Fruit fly (Drosophila melanogaster): ENCODE data around the gene Orc5.

Orc5 gene

DNA sequence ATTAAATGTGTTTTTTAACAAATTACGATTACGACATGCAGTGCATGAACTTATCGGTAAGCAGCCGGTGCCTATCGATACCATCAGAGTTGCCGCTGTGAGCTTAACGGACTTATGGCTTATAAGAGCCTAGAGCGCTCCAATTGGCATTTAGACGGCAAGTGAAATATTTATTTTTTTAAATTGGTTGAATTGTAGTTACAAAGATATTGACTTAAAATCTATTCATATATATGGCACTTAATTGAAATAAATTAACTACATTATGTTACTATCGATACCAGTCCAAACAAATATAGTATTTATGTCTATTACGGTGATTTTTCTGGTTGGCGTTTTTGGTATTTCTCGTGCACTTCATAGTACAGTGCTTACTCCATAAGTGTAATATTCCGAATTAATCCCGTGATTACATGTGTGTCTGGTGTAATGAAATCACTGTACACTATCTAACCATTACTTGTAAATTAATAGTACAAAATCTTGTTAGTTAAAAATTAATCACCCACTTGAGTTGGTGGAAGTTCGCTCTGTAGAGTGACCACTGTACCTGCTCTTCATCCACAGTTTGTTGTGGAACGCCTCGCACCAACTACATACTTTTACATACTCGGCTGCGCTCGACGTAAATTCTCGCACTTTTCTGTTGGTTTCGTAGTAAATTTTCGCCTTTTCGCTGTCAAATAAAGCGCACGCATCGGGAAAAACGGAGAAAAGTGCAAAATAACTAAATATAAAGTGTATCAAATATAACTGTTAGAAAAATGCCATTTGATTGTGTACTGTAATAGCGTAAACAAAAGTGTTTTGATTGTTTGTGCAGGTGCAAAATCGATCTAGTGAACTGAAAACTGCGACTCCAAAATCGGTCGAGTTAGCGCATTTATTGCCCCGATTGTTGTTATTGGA lies 5.6 kb downstream of the Orc5 start, which contains the start of the genes mRpS23 and CenG1A (continued):
- TF ChIP-seq CG31388 (GFP tag; optimal IDR thresholded peaks at IDR 0.05) = peak; percentile 99
- peak; percentile 99 for TF ChIP-seq ash1 (GFP tag; optimal IDR thresholded peaks at IDR 0.05)
- peak in 1 of 3 experiments; percentile 99 for TF ChIP-seq lola (GFP tag; optimal IDR thresholded peaks at IDR 0.05)
- TF ChIP-seq Bteb2 (GFP tag; optimal IDR thresholded peaks at IDR 0.05) = peak; percentile 100
- TF ChIP-seq CG17361 (GFP tag; IDR thresholded peaks at IDR 0.05) = peak; percentile 99
- TF ChIP-seq CG18764 (GFP tag; optimal IDR thresholded peaks at IDR 0.05) = peak; percentile 99
- peak; percentile 99 for TF ChIP-seq CG11696 (GFP tag; IDR thresholded peaks at IDR 0.05)
- TF ChIP-seq CG7928 (GFP tag; optimal IDR thresholded peaks at IDR 0.05) = peak; percentile 88
- peak; percentile 96 for TF ChIP-seq CG9437 (GFP tag; optimal IDR thresholded peaks at IDR 0.05)
- peak; percentile 94 for TF ChIP-seq ftz-f1 (GFP tag; optimal IDR thresholded peaks at IDR 0.05)
- peak; percentile 99 for TF ChIP-seq Gsc (GFP tag; IDR thresholded peaks at IDR 0.05)
- TF ChIP-seq CG9727 (GFP tag; optimal IDR thresholded peaks at IDR 0.05) = peak; percentile 99
- TF ChIP-seq CG16779 (GFP tag; IDR thresholded peaks at IDR 0.05) = peak; percentile 100
- peak; percentile 99 for TF ChIP-seq CG17912 (GFP tag; optimal IDR thresholded peaks at IDR 0.05)
- TF ChIP-seq hth (optimal IDR thresholded peaks at IDR 0.05) = no peak
- peak; percentile 100 for TF ChIP-seq gce (GFP tag; IDR thresholded peaks at IDR 0.05)
- TF ChIP-seq CG15269 (tag; optimal IDR thresholded peaks at IDR 0.05) = peak; percentile 100
- TF ChIP-seq CG13287 (GFP tag; IDR thresholded peaks at IDR 0.05; ENCODE audit: partially characterized antibody) = peak; percentile 88
- peak; percentile 100 for TF ChIP-seq dpn (GFP tag; optimal IDR thresholded peaks at IDR 0.05)
- peak; percentile 99 for TF ChIP-seq Elba2 (GFP tag; optimal IDR thresholded peaks at IDR 0.05)
- peak; percentile 92 for TF ChIP-seq Nf-YB (GFP tag; optimal IDR thresholded peaks at IDR 0.05)
- TF ChIP-seq CG15073 (GFP tag; optimal IDR thresholded peaks at IDR 0.05) = peak; percentile 94
- TF ChIP-seq cas (GFP tag; IDR thresholded peaks at IDR 0.05) = peak; percentile 100
- peak; percentile 99 for TF ChIP-seq eyg (GFP tag; optimal IDR thresholded peaks at IDR 0.05)
- peak; percentile 100 for TF ChIP-seq odd (GFP tag; optimal IDR thresholded peaks at IDR 0.05)
- peak; percentile 100 for TF ChIP-seq C15 (GFP tag; IDR thresholded peaks at IDR 0.05)
- TF ChIP-seq Gug (GFP tag; IDR thresholded peaks at IDR 0.05) = peak; percentile 100
- peak; percentile 100 for TF ChIP-seq H2.0 (GFP tag; IDR thresholded peaks at IDR 0.05)
- peak; percentile 100 for TF ChIP-seq CG12299 (tag; optimal IDR thresholded peaks at IDR 0.05)
- peak; percentile 99 for TF ChIP-seq phol (tag; optimal IDR thresholded peaks at IDR 0.05)
- TF ChIP-seq CG9817 (tag; optimal IDR thresholded peaks at IDR 0.05) = peak; percentile 100
- TF ChIP-seq CG4730 (GFP tag; IDR thresholded peaks at IDR 0.05) = peak; percentile 100
- peak; percentile 98 for TF ChIP-seq fd102C (GFP tag; optimal IDR thresholded peaks at IDR 0.05)
- peak; percentile 100 for TF ChIP-seq Atf3 (GFP tag; optimal IDR thresholded peaks at IDR 0.05)
- TF ChIP-seq hb (GFP tag; IDR thresholded peaks at IDR 0.05; ENCODE audit: partially characterized antibody) = peak; percentile 83
- TF ChIP-seq E2f1 (GFP tag; IDR thresholded peaks at IDR 0.05) = peak; percentile 100
- TF ChIP-seq crol (GFP tag; IDR thresholded peaks at IDR 0.05) = peak; percentile 93
- TF ChIP-seq CG4707 (GFP tag; optimal IDR thresholded peaks at IDR 0.05) = peak; percentile 99
- TF ChIP-seq CG17186 (GFP tag; optimal IDR thresholded peaks at IDR 0.05) = peak; percentile 98
- peak; percentile 100 for TF ChIP-seq dysf (GFP tag; IDR thresholded peaks at IDR 0.05)
- peak; percentile 99 for TF ChIP-seq sqz (GFP tag; optimal IDR thresholded peaks at IDR 0.05)
- peak; percentile 80 for TF ChIP-seq CG15479 (GFP tag; optimal IDR thresholded peaks at IDR 0.05)
- peak; percentile 99 for TF ChIP-seq toy (GFP tag; IDR thresholded peaks at IDR 0.05)
- TF ChIP-seq tna (GFP tag; IDR thresholded peaks at IDR 0.05; ENCODE audit: partially characterized antibody) = peak; percentile 53
- TF ChIP-seq CG1792 (GFP tag; optimal IDR thresholded peaks at IDR 0.05) = peak; percentile 99
- TF ChIP-seq CG9876 (GFP tag; optimal IDR thresholded peaks at IDR 0.05) = peak; percentile 99
- peak; percentile 100 for TF ChIP-seq Meics (GFP tag; optimal IDR thresholded peaks at IDR 0.05)
- peak; percentile 100 for TF ChIP-seq lab (GFP tag; optimal IDR thresholded peaks at IDR 0.05)
- TF ChIP-seq CG9797 (GFP tag; optimal IDR thresholded peaks at IDR 0.05) = peak; percentile 94

All from whole organism, embryonic.